Worm (Caenorhabditis elegans) whole organism, L1 larva: ENCODE measurements around the gene grl-24.

Source experiments
- dpl-1 ChIP-seq, 3 experiments: fragments of 150-350 bp in 2 of 3; sonication (generic microtip) in 1 of 3; optimal IDR thresholded peaks; 2 replicates each; lab custom pipeline; 2014 to 2017; ENCODE audit warnings: missing biosample characterization in 3 of 3, missing genetic modification characterization in 3 of 3, missing genetic modification reagents in 3 of 3
- efl-1 ChIP-seq, 4 experiments: fragments of 150-350 bp; optimal IDR thresholded peaks in 3 of 4; peaks in 1 of 4; 1 replicate in 1 of 4; 2 replicates in 3 of 4; lab custom pipeline; 2014; ENCODE audit warnings: missing biosample characterization in 2 of 4, missing genetic modification characterization in 2 of 4, missing genetic modification reagents in 2 of 4
- egl-27 ChIP-seq, 2 experiments: fragments of 150-350 bp in 1 of 2; sonication (generic microtip); optimal IDR thresholded peaks; 3 replicates each; lab custom pipeline; 2017 to 2018; ENCODE audit warnings: missing biosample characterization in 2 of 2, missing genetic modification characterization in 2 of 2, missing genetic modification reagents in 2 of 2
- mef-2 ChIP-seq: fragments of 150-350 bp; optimal IDR thresholded peaks from 2 replicates; lab custom pipeline; 2014; ENCODE audit warnings: missing biosample characterization, missing genetic modification characterization
- nhr-47 ChIP-seq: sonication (generic microtip); optimal IDR thresholded peaks from 2 replicates; lab custom pipeline; 2016; ENCODE audit warnings: mild to moderate bottlenecking, missing genetic modification characterization, moderate library complexity, missing compliant biosample characterization
- nhr-71 ChIP-seq: sonication (generic microtip); optimal IDR thresholded peaks from 2 replicates; lab custom pipeline; 2016; ENCODE audit warnings: mild to moderate bottlenecking, missing genetic modification characterization, moderate library complexity, missing compliant biosample characterization
- nhr-84 ChIP-seq: sonication (generic microtip); optimal IDR thresholded peaks from 2 replicates; lab custom pipeline; 2017; ENCODE audit warnings: missing biosample characterization, missing genetic modification characterization
- pag-3 ChIP-seq: sonication (generic microtip); optimal IDR thresholded peaks from 2 replicates; lab custom pipeline; 2017; ENCODE audit warnings: missing genetic modification characterization, mild to moderate bottlenecking, missing compliant biosample characterization, antibody characterized with exemption, borderline replicate concordance; ENCODE audit not compliant: insufficient read depth
- sup-37 ChIP-seq: fragments of 200-800 bp; sonication (Bioruptor generic); optimal IDR thresholded peaks from 2 replicates; lab custom pipeline; 2018; ENCODE audit warnings: mild to moderate bottlenecking, missing genetic modification characterization, missing compliant biosample characterization
- swsn-7 ChIP-seq: sonication (generic microtip); optimal IDR thresholded peaks from 2 replicates; lab custom pipeline; 2016; ENCODE audit warnings: missing genetic modification characterization, missing compliant biosample characterization
- tbx-2 ChIP-seq: sonication (generic microtip); optimal IDR thresholded peaks from 2 replicates; lab custom pipeline; 2016; ENCODE audit warnings: missing genetic modification characterization, missing compliant biosample characterization
- unc-86 ChIP-seq: sonication (generic microtip); optimal IDR thresholded peaks from 2 replicates; lab custom pipeline; 2016; ENCODE audit warnings: missing genetic modification characterization, missing compliant biosample characterization

Gene grl-24

DNA sequence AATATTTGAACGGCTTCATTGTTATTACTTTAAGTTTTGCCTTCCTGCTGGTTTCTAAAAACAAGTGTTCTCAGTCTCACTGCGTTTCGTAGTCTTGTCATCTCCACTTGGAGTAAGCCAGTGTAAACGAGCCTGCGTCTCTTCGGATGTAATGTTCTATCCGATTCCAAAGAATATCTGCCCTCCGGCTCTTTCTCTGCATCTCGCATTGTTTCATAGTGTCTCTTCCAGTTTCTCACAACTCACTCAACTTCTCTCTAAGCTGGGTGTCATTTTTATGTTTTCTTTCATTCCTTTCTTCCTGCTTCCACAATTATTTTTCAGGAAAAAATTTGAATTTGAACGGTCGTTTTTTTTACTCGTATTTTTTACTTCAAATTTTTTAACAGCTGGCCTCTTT, 48.7 kb downstream of the grl-24 start (continued):
- peak; percentile 30 to 45 for TF ChIP-seq efl-1 (optimal IDR thresholded peaks at IDR 0.05; lab: Kevin White, UChicago)
- TF ChIP-seq efl-1 (GFP tag; optimal IDR thresholded peaks at IDR 0.05 in 1 of 2; lab: Kevin White, UChicago) = no peak
- TF ChIP-seq nhr-47 (tag; lab: Kevin White, UChicago) = peak; percentile 6
- peak; percentile 38 for TF ChIP-seq swsn-7
- no peak for TF ChIP-seq mef-2 (tag; lab: Kevin White, UChicago)
- TF ChIP-seq pag-3 (tag; lab: Kevin White, UChicago) = no peak
- TF ChIP-seq nhr-84 = no peak
- TF ChIP-seq egl-27 (tag; optimal IDR thresholded peaks at IDR 0.05; lab: Kevin White, UChicago) = no peak
- no peak for TF ChIP-seq tbx-2
- TF ChIP-seq unc-86 = peak; percentile 11
- no peak for TF ChIP-seq dpl-1 (GFP tag; optimal IDR thresholded peaks at IDR 0.05; lab: Kevin White, UChicago)
- peak; percentile 37 for TF ChIP-seq nhr-71
- no peak for TF ChIP-seq sup-37
- TF ChIP-seq, all 84 proteins: peak for 14
